Worm (Caenorhabditis elegans) whole organism, L1 larva: ENCODE measurements around the gene F11A5.17.

Experiments
- C04F5.9 ChIP-seq: sonication (generic microtip); optimal IDR thresholded peaks from 2 replicates; lab custom pipeline; 2016; ENCODE audit warnings: missing genetic modification characterization, missing compliant biosample characterization
- C34B4.2 ChIP-seq: sonication (generic microtip); optimal IDR thresholded peaks from 2 replicates; lab custom pipeline; 2017; ENCODE audit warnings: mild to moderate bottlenecking, missing genetic modification characterization, missing compliant biosample characterization
- F16B12.6 ChIP-seq: fragments of 150-350 bp; optimal IDR thresholded peaks from 2 replicates; lab custom pipeline; 2014; ENCODE audit warnings: missing biosample characterization, missing genetic modification characterization
- Y116A8C.19 ChIP-seq: sonication (generic microtip); optimal IDR thresholded peaks from 2 replicates; lab custom pipeline; 2016; ENCODE audit warnings: missing compliant biosample characterization, missing genetic modification characterization, borderline replicate concordance
- aly-2 ChIP-seq: fragments of 150-350 bp; optimal IDR thresholded peaks from 2 replicates; lab custom pipeline; 2014; ENCODE audit warnings: missing biosample characterization, missing genetic modification characterization
- ama-1 ChIP-seq: fragments of 150-350 bp; optimal IDR thresholded peaks from 2 replicates; lab custom pipeline; 2014
- blmp-1 ChIP-seq: fragments of 150-350 bp; optimal IDR thresholded peaks from 2 replicates; lab custom pipeline; 2014; ENCODE audit warnings: missing biosample characterization, missing genetic modification characterization
- ceh-63 ChIP-seq: fragments of 200-800 bp; sonication (Bioruptor generic); optimal IDR thresholded peaks from 2 replicates; lab custom pipeline; 2018; ENCODE audit warnings: mild to moderate bottlenecking, missing genetic modification characterization, missing compliant biosample characterization
- efl-3 ChIP-seq: fragments of 200-800 bp; sonication (Bioruptor generic); optimal IDR thresholded peaks from 2 replicates; lab custom pipeline; 2018; ENCODE audit warnings: mild to moderate bottlenecking, missing genetic modification characterization, missing compliant biosample characterization
- elt-2 ChIP-seq: sonication (generic microtip); optimal IDR thresholded peaks from 2 replicates; lab custom pipeline; 2016; ENCODE audit warnings: missing genetic modification characterization, mild to moderate bottlenecking, inconsistent platforms, missing compliant biosample characterization, missing genetic modification reagents
- elt-3 ChIP-seq, 6 experiments: fragments of 150-350 bp in 1 of 6; sonication (generic microtip); optimal IDR thresholded peaks; 2 replicates each; lab custom pipeline; 2017 to 2018; ENCODE audit warnings: missing biosample characterization in 6 of 6, missing genetic modification characterization in 6 of 6, inconsistent platforms in 1 of 6
- ets-5 ChIP-seq: fragments of 200-800 bp; sonication (Bioruptor generic); IDR thresholded peaks from 2 replicates; pipeline ENCODE4 v1.3.6; 2022; ENCODE audit warnings: missing genetic modification characterization, missing compliant biosample characterization
- fkh-8 ChIP-seq: sonication (generic microtip); optimal IDR thresholded peaks from 2 replicates; lab custom pipeline; 2016; ENCODE audit warnings: mild to moderate bottlenecking, missing genetic modification characterization, missing compliant biosample characterization
- hlh-17 ChIP-seq: fragments of 200-800 bp; sonication (Bioruptor generic); optimal IDR thresholded peaks from 2 replicates; lab custom pipeline; 2018; ENCODE audit warnings: missing genetic modification characterization, mild to moderate bottlenecking, missing compliant biosample characterization, moderate library complexity, borderline replicate concordance
- hlh-4 ChIP-seq: sonication (generic microtip); optimal IDR thresholded peaks from 2 replicates; lab custom pipeline; 2016; ENCODE audit warnings: mild to moderate bottlenecking, missing genetic modification characterization, missing compliant biosample characterization
- irx-1 ChIP-seq: sonication (generic microtip); optimal IDR thresholded peaks from 2 replicates; lab custom pipeline; 2016; ENCODE audit warnings: missing genetic modification characterization, missing compliant biosample characterization
- isw-1 ChIP-seq: fragments of 200-800 bp; sonication (Bioruptor generic); IDR thresholded peaks from 2 replicates; pipeline ENCODE4 v1.3.6; 2022; ENCODE audit warnings: missing genetic modification characterization, missing compliant biosample characterization
- jun-1 ChIP-seq: fragments of 150-350 bp; optimal IDR thresholded peaks from 2 replicates; lab custom pipeline; 2014; ENCODE audit warnings: missing biosample characterization, missing genetic modification reagents, missing genetic modification characterization
- lin-13 ChIP-seq: fragments of 150-350 bp; optimal IDR thresholded peaks from 2 replicates; lab custom pipeline; 2014; ENCODE audit warnings: missing biosample characterization, missing genetic modification reagents, missing genetic modification characterization
- lin-39 ChIP-seq: fragments of 150-350 bp; optimal IDR thresholded peaks from 2 replicates; lab custom pipeline; 2014; ENCODE audit warnings: missing biosample characterization, missing genetic modification reagents, missing genetic modification characterization
- mdl-1 ChIP-seq, 2 experiments: fragments of 150-350 bp; optimal IDR thresholded peaks; 2 replicates each; lab custom pipeline; 2014 to 2017; ENCODE audit warnings: missing biosample characterization in 2 of 2, missing genetic modification characterization in 2 of 2, inconsistent platforms in 1 of 2
- mef-2 ChIP-seq: fragments of 150-350 bp; optimal IDR thresholded peaks from 2 replicates; lab custom pipeline; 2014; ENCODE audit warnings: missing biosample characterization, missing genetic modification characterization
- nhr-237 ChIP-seq: fragments of 150-350 bp; optimal IDR thresholded peaks from 2 replicates; lab custom pipeline; 2014; ENCODE audit warnings: missing biosample characterization, missing genetic modification characterization
- nhr-85 ChIP-seq: sonication (generic microtip); peaks from one replicate; lab custom pipeline; 2016; ENCODE audit warnings: missing genetic modification characterization, inconsistent platforms, missing compliant biosample characterization
- pag-3 ChIP-seq: sonication (generic microtip); optimal IDR thresholded peaks from 2 replicates; lab custom pipeline; 2017; ENCODE audit warnings: missing genetic modification characterization, mild to moderate bottlenecking, missing compliant biosample characterization, antibody characterized with exemption, borderline replicate concordance; ENCODE audit not compliant: insufficient read depth
- pax-3 ChIP-seq: fragments of 200-800 bp; sonication (Bioruptor generic); optimal IDR thresholded peaks from 2 replicates; lab custom pipeline; 2018; ENCODE audit warnings: mild to moderate bottlenecking, missing genetic modification characterization, moderate library complexity, missing compliant biosample characterization
- rnt-1 ChIP-seq: sonication (generic microtip); optimal IDR thresholded peaks from 2 replicates; lab custom pipeline; 2016; ENCODE audit warnings: mild to moderate bottlenecking, missing genetic modification characterization, moderate library complexity, missing compliant biosample characterization
- skn-1 ChIP-seq: fragments of 150-350 bp; optimal IDR thresholded peaks from 2 replicates; lab custom pipeline; 2014; ENCODE audit warnings: missing biosample characterization, missing genetic modification characterization
- snpc-4 ChIP-seq: fragments of 150-350 bp; optimal IDR thresholded peaks from 2 replicates; lab custom pipeline; 2014; ENCODE audit warnings: missing biosample characterization, missing genetic modification characterization
- sox-4 ChIP-seq: sonication (generic microtip); optimal IDR thresholded peaks from 2 replicates; lab custom pipeline; 2016; ENCODE audit warnings: missing genetic modification characterization, missing compliant biosample characterization
- sptf-1 ChIP-seq: fragments of 150-350 bp; optimal IDR thresholded peaks from 2 replicates; lab custom pipeline; 2014; ENCODE audit warnings: missing biosample characterization, missing genetic modification characterization
- tbx-2 ChIP-seq: sonication (generic microtip); optimal IDR thresholded peaks from 2 replicates; lab custom pipeline; 2016; ENCODE audit warnings: missing genetic modification characterization, missing compliant biosample characterization
- unc-30 ChIP-seq: sonication (generic microtip); optimal IDR thresholded peaks from 2 replicates; lab custom pipeline; 2017; ENCODE audit warnings: missing biosample characterization, missing genetic modification characterization
- unc-62 ChIP-seq: fragments of 150-350 bp; optimal IDR thresholded peaks from 2 replicates; lab custom pipeline; 2014; ENCODE audit warnings: missing biosample characterization, missing genetic modification reagents, missing genetic modification characterization
- unc-98 ChIP-seq: fragments of 200-800 bp; sonication (Bioruptor generic); IDR thresholded peaks from 2 replicates; pipeline ENCODE4 v1.3.6; 2022; ENCODE audit warnings: missing genetic modification characterization, missing compliant biosample characterization
- vab-15 ChIP-seq: sonication (generic microtip); optimal IDR thresholded peaks from 2 replicates; lab custom pipeline; 2017; ENCODE audit warnings: missing genotype, mild to moderate bottlenecking, missing genetic modification characterization, missing compliant biosample characterization
- ztf-4 ChIP-seq: fragments of 150-350 bp; optimal IDR thresholded peaks from 2 replicates; lab custom pipeline; 2014; ENCODE audit warnings: missing biosample characterization, missing genetic modification characterization

The F11A5.17 gene

ce11 chrV:16163719-16164118, 38.1 kb upstream of the F11A5.17 start, which contains the start of gene F10A3.12:
TSS of gene F10A3.12 (plus strand) at chrV:16164019.
- TF ChIP-seq nhr-85 (tag; lab: Kevin White, UChicago): no peak
- no peak for TF ChIP-seq rnt-1 (tag; lab: Kevin White, UChicago)
- no peak for TF ChIP-seq lin-39 (tag; lab: Kevin White, UChicago)
- TF ChIP-seq ceh-63 (GFP tag; lab: Kevin White, UChicago): no peak
- no peak for TF ChIP-seq tbx-2 (tag; lab: Kevin White, UChicago)
- no peak for TF ChIP-seq jun-1 (tag; lab: Kevin White, UChicago)
- TF ChIP-seq nhr-237: no peak
- no peak for TF ChIP-seq sptf-1
- TF ChIP-seq vab-15 (tag; lab: Kevin White, UChicago): no peak
- TF ChIP-seq pag-3: no peak
- no peak for TF ChIP-seq blmp-1
- TF ChIP-seq elt-2 (tag; lab: Kevin White, UChicago): no peak
- TF ChIP-seq aly-2 (tag; lab: Kevin White, UChicago): no peak
- no peak for TF ChIP-seq ets-5 (GFP tag; lab: Robert Waterston, UW)
- TF ChIP-seq mef-2 (tag; lab: Kevin White, UChicago): no peak
- no peak for TF ChIP-seq C04F5.9 (tag; lab: Kevin White, UChicago)
- TF ChIP-seq unc-62 (GFP tag; lab: Kevin White, UChicago): no peak
- TF ChIP-seq pax-3 (tag; lab: Kevin White, UChicago): no peak
- no peak for TF ChIP-seq ama-1 (lab: Kevin White, UChicago)
- no peak for TF ChIP-seq unc-30

ce11 chrV:16165936-16166335, 35.9 kb upstream of the F11A5.17 start, which contains the start of gene str-108:
TSS of gene str-108 (plus strand) at chrV:16166236.
- TF ChIP-seq skn-1 (tag; lab: Kevin White, UChicago) (no peak), elt-3 (tag; optimal IDR thresholded peaks at IDR 0.05; lab: Kevin White, UChicago) (no peak), sox-4 (no peak), mdl-1 (tag; optimal IDR thresholded peaks at IDR 0.05; lab: Kevin White, UChicago) (no peak), ztf-4 (tag; lab: Kevin White, UChicago) (no peak), Y116A8C.19 (tag; lab: Kevin White, UChicago) (no peak), mef-2 (tag; lab: Kevin White, UChicago) (no peak), isw-1 (GFP tag; lab: Robert Waterston, UW) (no peak), tbx-2 (tag; lab: Kevin White, UChicago) (no peak), F16B12.6 (no peak), snpc-4 (tag; lab: Kevin White, UChicago) (no peak), lin-13 (GFP tag; lab: Kevin White, UChicago) (no peak), efl-3 (GFP tag; lab: Kevin White, UChicago) (no peak)
- TF ChIP-seq, all 84 proteins: peak for 0

ce11 chrV:16169026-16169425, 32.8 kb upstream of the F11A5.17 start, which contains the start of gene str-111:
TSS of gene str-111 (minus strand) at chrV:16169126.
- TF ChIP-seq hlh-4 (tag; lab: Kevin White, UChicago): peak; percentile 65
- no peak for TF ChIP-seq C34B4.2 (tag; lab: Kevin White, UChicago)
- TF ChIP-seq unc-98 (GFP tag; lab: Robert Waterston, UW): no peak
- no peak for TF ChIP-seq irx-1 (tag; lab: Kevin White, UChicago)

ce11 chrV:16171721-16172120, 30.1 kb upstream of the F11A5.17 start, which contains the start of gene K05D4.9:
TSS of gene K05D4.9 (minus strand) at chrV:16171821.
- TF ChIP-seq hlh-17 (no peak), mdl-1 (tag; optimal IDR thresholded peaks at IDR 0.05; lab: Kevin White, UChicago) (no peak), fkh-8 (tag; lab: Kevin White, UChicago) (peak; percentile 18)
